Fruit fly (Drosophila melanogaster) whole organism, wandering third instar larva: ENCODE measurements around the gene CG42750.

Experiments
- Abd-B ChIP-seq: fragments of >200 bp; optimal IDR thresholded peaks from 2 replicates; lab custom pipeline; 2017; ENCODE audit warnings: missing biosample characterization, missing genetic modification characterization
- CG32264 ChIP-seq: fragments of 200-800 bp; sonication (Bioruptor generic); optimal IDR thresholded peaks from 2 replicates; lab custom pipeline; 2016; ENCODE audit warnings: missing biosample characterization, missing genetic modification characterization
- CG9705 ChIP-seq: fragments of 200-800 bp; sonication (Bioruptor generic); optimal IDR thresholded peaks from 2 replicates; lab custom pipeline; 2018; ENCODE audit warnings: missing biosample characterization, mild to moderate bottlenecking, missing genetic modification characterization
- CrebA ChIP-seq: fragments of 200-800 bp; sonication (Bioruptor generic); optimal IDR thresholded peaks from 2 replicates; lab custom pipeline; 2016; ENCODE audit warnings: missing biosample characterization, mild to moderate bottlenecking, missing genetic modification characterization, borderline replicate concordance
- Dfd ChIP-seq: fragments of >200 bp; optimal IDR thresholded peaks from 2 replicates; lab custom pipeline; 2017; ENCODE audit warnings: missing biosample characterization, missing genetic modification characterization
- Dif ChIP-seq: fragments of 200-275, 200-300 bp; sonication (Bioruptor generic); optimal IDR thresholded peaks from 2 replicates; lab custom pipeline; 2018; ENCODE audit warnings: missing biosample characterization, missing genetic modification characterization; ENCODE audit not compliant: partially characterized antibody
- GATAd ChIP-seq: sonication (Bioruptor generic); optimal IDR thresholded peaks from 2 replicates; lab custom pipeline; 2016; ENCODE audit warnings: missing biosample characterization, missing genetic modification characterization
- HLH106 ChIP-seq: fragments of 200-800 bp; optimal IDR thresholded peaks from 3 replicates; lab custom pipeline; 2019; ENCODE audit warnings: missing biosample characterization, mild to moderate bottlenecking, missing genetic modification characterization, moderate library complexity
- Hnf4 ChIP-seq: fragments of 200-800 bp; sonication (Bioruptor generic); optimal IDR thresholded peaks from 2 replicates; lab custom pipeline; 2016; ENCODE audit warnings: missing biosample characterization, mild to moderate bottlenecking, missing genetic modification characterization
- Hr83 ChIP-seq: fragments of 200-300 bp; sonication (Bioruptor generic); optimal IDR thresholded peaks from 2 replicates; lab custom pipeline; 2016; ENCODE audit warnings: missing biosample characterization, mild to moderate bottlenecking, missing genetic modification characterization, moderate library complexity; ENCODE audit not compliant: poor library complexity, severe bottlenecking
- Jra ChIP-seq: sonication (Bioruptor generic); optimal IDR thresholded peaks from 2 replicates; lab custom pipeline; 2016; ENCODE audit warnings: missing biosample characterization, missing genetic modification characterization
- OdsH ChIP-seq: fragments of 200-800 bp; sonication (Bioruptor generic); optimal IDR thresholded peaks from 2 replicates; lab custom pipeline; 2016; ENCODE audit warnings: missing biosample characterization, mild to moderate bottlenecking, missing genetic modification characterization
- Rel ChIP-seq, 2 experiments: fragments of 200-800 bp; sonication (Bioruptor generic) in 1 of 2; optimal IDR thresholded peaks; 2 replicates in 1 of 2; 3 replicates in 1 of 2; lab custom pipeline; 2016 to 2019; ENCODE audit warnings: mild to moderate bottlenecking in 2 of 2, missing biosample characterization in 2 of 2, missing genetic modification characterization in 2 of 2, moderate library complexity in 1 of 2
- Sp1 ChIP-seq: fragments of 200-800 bp; sonication (Bioruptor generic); optimal IDR thresholded peaks from 3 replicates; lab custom pipeline; 2019; ENCODE audit warnings: missing biosample characterization, mild to moderate bottlenecking, missing genetic modification characterization, moderate library complexity
- Vsx2 ChIP-seq: fragments of 200-300, 225-300 bp; sonication (Bioruptor generic); optimal IDR thresholded peaks from 2 replicates; lab custom pipeline; 2018; ENCODE audit warnings: missing biosample characterization, missing genetic modification characterization; ENCODE audit not compliant: partially characterized antibody
- br ChIP-seq: fragments of 200-800 bp; sonication (Bioruptor generic); optimal IDR thresholded peaks from 2 replicates; lab custom pipeline; 2016; ENCODE audit warnings: missing biosample characterization, missing genetic modification characterization
- brk ChIP-seq: fragments of 200-800 bp; sonication (Bioruptor generic); optimal IDR thresholded peaks from 2 replicates; lab custom pipeline; 2016; ENCODE audit warnings: missing biosample characterization, mild to moderate bottlenecking, missing genetic modification characterization
- dl ChIP-seq, 2 experiments: fragments of 175-275, 200-275 bp in 1 of 2; fragments of 200-275 bp in 1 of 2; sonication (Bioruptor generic); optimal IDR thresholded peaks; lab custom pipeline; 2018; ENCODE audit warnings: mild to moderate bottlenecking in 2 of 2, missing biosample characterization in 2 of 2, missing genetic modification characterization in 2 of 2, moderate library complexity in 2 of 2; ENCODE audit not compliant: partially characterized antibody in 2 of 2, insufficient read depth in 1 of 2
- dmrt93B ChIP-seq: fragments of 200-800 bp; sonication (Bioruptor generic); optimal IDR thresholded peaks from 2 replicates; lab custom pipeline; 2018; ENCODE audit warnings: missing biosample characterization, mild to moderate bottlenecking, missing genetic modification characterization
- dsf ChIP-seq: sonication (Bioruptor generic); optimal IDR thresholded peaks from 2 replicates; lab custom pipeline; 2016; ENCODE audit warnings: missing biosample characterization, missing genetic modification characterization, borderline replicate concordance
- ey ChIP-seq: fragments of 200-800 bp; sonication (Bioruptor generic); optimal IDR thresholded peaks from 2 replicates; lab custom pipeline; 2016; ENCODE audit warnings: missing biosample characterization, missing genetic modification characterization
- foxo ChIP-seq, 2 experiments: fragments of 200-800 bp; sonication (Bioruptor generic); optimal IDR thresholded peaks; 2 replicates in 1 of 2; 3 replicates in 1 of 2; lab custom pipeline; 2016 to 2017; ENCODE audit warnings: missing biosample characterization in 2 of 2, missing genetic modification characterization in 2 of 2
- fru ChIP-seq: fragments of 200-800 bp; sonication (Bioruptor generic); optimal IDR thresholded peaks from 3 replicates; lab custom pipeline; 2016; ENCODE audit warnings: missing biosample characterization, mild to moderate bottlenecking, missing genetic modification characterization
- h ChIP-seq: fragments of 200-800 bp; sonication (Bioruptor generic); optimal IDR thresholded peaks from 3 replicates; lab custom pipeline; 2016; ENCODE audit warnings: missing biosample characterization, mild to moderate bottlenecking, missing genetic modification characterization
- jim ChIP-seq: fragments of 175-275, 200-325 bp; sonication (Bioruptor generic); optimal IDR thresholded peaks from 2 replicates; lab custom pipeline; 2016; ENCODE audit warnings: missing biosample characterization, mild to moderate bottlenecking, missing genetic modification characterization
- lola ChIP-seq: fragments of >200 bp; optimal IDR thresholded peaks from 2 replicates; lab custom pipeline; 2017; ENCODE audit warnings: missing biosample characterization, missing genetic modification characterization
- pan ChIP-seq: fragments of >200 bp; optimal IDR thresholded peaks from 2 replicates; lab custom pipeline; 2017
- psq ChIP-seq: fragments of 200-800 bp; sonication (Bioruptor generic); optimal IDR thresholded peaks from 3 replicates; lab custom pipeline; 2017; ENCODE audit warnings: missing biosample characterization, mild to moderate bottlenecking, missing genetic modification characterization, moderate library complexity
- rgr ChIP-seq: fragments of 200-800 bp; sonication (Bioruptor generic); optimal IDR thresholded peaks from 3 replicates; lab custom pipeline; 2016; ENCODE audit warnings: missing biosample characterization, mild to moderate bottlenecking, missing genetic modification characterization
- sage ChIP-seq: fragments of 200-800 bp; sonication (Bioruptor generic); optimal IDR thresholded peaks from 2 replicates; lab custom pipeline; 2016; ENCODE audit warnings: missing biosample characterization, mild to moderate bottlenecking, missing genetic modification characterization
- sv ChIP-seq: fragments of 200-800 bp; sonication (Bioruptor generic); optimal IDR thresholded peaks from 3 replicates; lab custom pipeline; 2016; ENCODE audit warnings: missing biosample characterization, missing genetic modification characterization
- tai ChIP-seq: sonication (Bioruptor generic); optimal IDR thresholded peaks from 2 replicates; lab custom pipeline; 2016; ENCODE audit warnings: missing biosample characterization, missing genetic modification characterization
- usp ChIP-seq: fragments of >200 bp; optimal IDR thresholded peaks from 2 replicates; lab custom pipeline; 2017; ENCODE audit warnings: missing biosample characterization, missing genetic modification characterization
- woc ChIP-seq: sonication (Bioruptor generic); optimal IDR thresholded peaks from 2 replicates; lab custom pipeline; 2016; ENCODE audit warnings: missing biosample characterization, mild to moderate bottlenecking, missing genetic modification characterization

CG42750 gene

DNA sequence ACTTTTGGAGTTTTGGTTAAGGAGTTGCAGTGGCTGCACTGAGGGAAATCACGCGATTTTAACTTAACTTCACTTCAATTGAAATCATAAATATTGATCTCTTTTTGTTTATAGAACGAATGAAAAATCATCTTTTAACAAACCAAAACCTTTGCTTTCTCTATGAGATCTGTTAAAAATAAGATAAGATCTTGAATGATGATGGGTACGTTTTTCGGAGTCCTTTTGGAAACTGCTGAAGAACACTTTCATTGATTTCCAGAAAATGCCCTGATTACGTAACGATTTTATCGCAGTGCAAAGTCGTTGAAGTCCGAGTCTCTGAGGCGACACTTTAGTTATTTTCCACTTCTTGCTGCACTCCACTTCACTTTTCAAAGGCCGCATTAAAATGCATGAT, 36.7 kb upstream of the CG42750 start (continued):
- TF ChIP-seq Abd-B (GFP tag; lab: Kevin White, UChicago) (no peak), Hr83 (no peak), Rel (GFP tag; optimal IDR thresholded peaks at IDR 0.05; lab: Kevin White, UChicago) (no peak), Rel (tag; optimal IDR thresholded peaks at IDR 0.05; lab: Kevin White, UChicago) (peak; percentile 27), rgr (peak; percentile 85), psq (GFP tag; lab: Kevin White, UChicago) (peak; percentile 83), br (GFP tag; lab: Kevin White, UChicago) (peak; percentile 90), foxo (GFP tag; optimal IDR thresholded peaks at IDR 0.05; lab: Kevin White, UChicago) (peak in 1 of 2 experiments; percentile 89), lola (GFP tag; lab: Kevin White, UChicago) (no peak), tai (GFP tag; lab: Kevin White, UChicago) (peak; percentile 60), CG32264 (peak; percentile 67), h (peak; percentile 90), pan (lab: Kevin White, UChicago) (no peak)

dm6 chr2L:18311564-18312279, 36.2 kb upstream of the CG42750 start:
- TF ChIP-seq brk (GFP tag; lab: Kevin White, UChicago) (no peak), CG32264 (no peak), dl (GFP tag; optimal IDR thresholded peaks at IDR 0.05; lab: Kevin White, UChicago; ENCODE audit: insufficient read depth in 1 of 2, partially characterized antibody in 2 of 2) (peak in 1 of 2 experiments; percentile 74), Rel (GFP tag; optimal IDR thresholded peaks at IDR 0.05; lab: Kevin White, UChicago) (no peak), Rel (tag; optimal IDR thresholded peaks at IDR 0.05; lab: Kevin White, UChicago) (no peak), Dif (peak; percentile 86), Dfd (GFP tag; lab: Kevin White, UChicago) (no peak), Vsx2 (peak; percentile 88), CrebA (GFP tag; lab: Kevin White, UChicago) (peak; percentile 53), Jra (GFP tag; lab: Kevin White, UChicago) (no peak), woc (no peak), Sp1 (no peak), fru (GFP tag; lab: Kevin White, UChicago) (no peak), Hr83 (no peak), HLH106 (tag; lab: Kevin White, UChicago) (no peak), h (no peak)

dm6 chr2L:18310489-18310888, 34.9 kb upstream of the CG42750 start:
- TF ChIP-seq ey (peak; percentile 57), dl (GFP tag; optimal IDR thresholded peaks at IDR 0.05; lab: Kevin White, UChicago; ENCODE audit: insufficient read depth in 1 of 2, partially characterized antibody in 2 of 2) (no peak), HLH106 (tag; lab: Kevin White, UChicago) (peak; percentile 89), Hnf4 (GFP tag; lab: Kevin White, UChicago) (peak; percentile 81), fru (GFP tag; lab: Kevin White, UChicago) (peak; percentile 80), CG32264 (no peak), dsf (peak; percentile 52), Dfd (GFP tag; lab: Kevin White, UChicago) (no peak), CG9705 (GFP tag; lab: Kevin White, UChicago) (peak; percentile 66), h (peak; percentile 77), Hr83 (no peak), pan (lab: Kevin White, UChicago) (no peak), sage (GFP tag; lab: Kevin White, UChicago) (peak; percentile 62), br (GFP tag; lab: Kevin White, UChicago) (peak; percentile 78), rgr (peak; percentile 85), dmrt93B (GFP tag; lab: Kevin White, UChicago) (peak; percentile 63), sv (GFP tag; lab: Kevin White, UChicago) (peak; percentile 34), Dif (no peak), Jra (GFP tag; lab: Kevin White, UChicago) (peak; percentile 38), jim (GFP tag; lab: Kevin White, UChicago) (no peak), woc (peak; percentile 21), brk (GFP tag; lab: Kevin White, UChicago) (peak; percentile 79), foxo (GFP tag; optimal IDR thresholded peaks at IDR 0.05; lab: Kevin White, UChicago) (peak in 1 of 2 experiments; percentile 90), psq (GFP tag; lab: Kevin White, UChicago) (peak; percentile 74), tai (GFP tag; lab: Kevin White, UChicago) (peak; percentile 49), OdsH (GFP tag; lab: Kevin White, UChicago) (peak; percentile 82), CrebA (GFP tag; lab: Kevin White, UChicago) (peak; percentile 27), usp (no peak), Sp1 (peak; percentile 91), GATAd (GFP tag; lab: Kevin White, UChicago) (no peak)
